Worm (Caenorhabditis elegans): ENCODE measurements around the gene spp-31.

Gene spp-31

ce11 chrIV:1385500-1385899 is 20.9 kb upstream of the spp-31 start:
- TF ChIP-seq duxl-1 (tag; optimal IDR thresholded peaks at IDR 0.05; ENCODE audit: poor library complexity) (no peak), nhr-42 (GFP tag; IDR thresholded peaks at IDR 0.05) (no peak), arid-1 (GFP tag; conservative IDR thresholded peaks at IDR 0.05) (no peak), ces-1 (GFP tag; optimal IDR thresholded peaks at IDR 0.05) (no peak), nhr-28 (tag; optimal IDR thresholded peaks at IDR 0.05) (no peak)

ce11 chrIV:1385915-1386314 is 20.5 kb upstream of the spp-31 start, which contains the start of gene nhr-41:
nhr-41 (plus strand) TSS chrIV:1386215.
- TF ChIP-seq nhr-76 (tag; optimal IDR thresholded peaks at IDR 0.05), result no peak
- TF ChIP-seq set-16 (GFP tag; IDR thresholded peaks at IDR 0.05), result peak; percentile 38; the same call in 1 of the 2 replicates
- peak; percentile 33 for TF ChIP-seq hlh-11 (tag; optimal IDR thresholded peaks at IDR 0.05)
- TF ChIP-seq daf-16 (GFP tag; optimal IDR thresholded peaks at IDR 0.05), result no peak
- TF ChIP-seq daf-16 (tag; optimal IDR thresholded peaks at IDR 0.05), result peak; percentile 4
- TF ChIP-seq snpc-4 (tag; optimal IDR thresholded peaks at IDR 0.05), result no peak
- no peak for TF ChIP-seq Y105C5A.15 (GFP tag; IDR thresholded peaks at IDR 0.05)
- no peak for TF ChIP-seq nhr-77 (tag; optimal IDR thresholded peaks at IDR 0.05)
- TF ChIP-seq zip-11 (GFP tag; IDR thresholded peaks at IDR 0.05), result no peak
- TF ChIP-seq mes-2 (tag; optimal IDR thresholded peaks at IDR 0.05; ENCODE audit: poor library complexity, severe bottlenecking), result no peak
- TF ChIP-seq madf-9 (GFP tag; conservative IDR thresholded peaks at IDR 0.05), result no peak

- peak; percentile 69 for TF ChIP-seq nhr-41 (GFP tag; IDR thresholded peaks at IDR 0.05)
- TF ChIP-seq pha-4 (GFP tag; IDR thresholded peaks at IDR 0.05), result peak; percentile 68
- TF ChIP-seq pha-4 (tag; optimal IDR thresholded peaks at IDR 0.05), result no peak
- peak; percentile 74; the same call in 1 of the 2 replicates for TF ChIP-seq D1046.2 (GFP tag; IDR thresholded peaks at IDR 0.05)
- peak; percentile 81; the same call in 1 of the 2 replicates for TF ChIP-seq dmd-8 (GFP tag; IDR thresholded peaks at IDR 0.05)
- no peak for TF ChIP-seq zip-2 (tag; optimal IDR thresholded peaks at IDR 0.05)
- TF ChIP-seq F49E8.2 (tag; optimal IDR thresholded peaks at IDR 0.05; ENCODE audit: borderline replicate concordance), result no peak
- peak; percentile 86 for TF ChIP-seq lim-7 (GFP tag; IDR thresholded peaks at IDR 0.05)
- no peak for TF ChIP-seq daf-8 (GFP tag; IDR thresholded peaks at IDR 0.05)
- TF ChIP-seq nhr-42 (GFP tag; IDR thresholded peaks at IDR 0.05), result peak; percentile 65; the same call in 1 of the 2 replicates
- 0 out of 2 replicates have a peak, but pooled peaks have one; percentile 26 for TF ChIP-seq ceh-44 (GFP tag; IDR thresholded peaks at IDR 0.05)
- peak; percentile 57; the same call in 1 of the 2 replicates for TF ChIP-seq zfp-3 (GFP tag; conservative IDR thresholded peaks at IDR 0.05)
- peak; percentile 33 for TF ChIP-seq lin-13 (GFP tag; optimal IDR thresholded peaks at IDR 0.05)
- TF ChIP-seq nhr-25 (tag; optimal IDR thresholded peaks at IDR 0.05; ENCODE audit: borderline replicate concordance, insufficient read depth), result no peak
- peak; percentile 62 for TF ChIP-seq dmd-6 (GFP tag; IDR thresholded peaks at IDR 0.05)
- peak; percentile 59 for TF ChIP-seq hlh-30 (tag; optimal IDR thresholded peaks at IDR 0.05; ENCODE audit: insufficient read depth)
- peak; percentile 62 for TF ChIP-seq sdz-12 (GFP tag; optimal IDR thresholded peaks at IDR 0.05)
- peak; percentile 8; the same call in 1 of the 2 replicates for TF ChIP-seq zip-11 (GFP tag; IDR thresholded peaks at IDR 0.05)
- TF ChIP-seq lsy-2 (tag; optimal IDR thresholded peaks at IDR 0.05), result peak in 1 of 2 experiments; percentile 29
- peak; percentile 5 for TF ChIP-seq spr-1 (tag; optimal IDR thresholded peaks at IDR 0.05)
- peak in 1 of 2 experiments; percentile 55 for TF ChIP-seq mdl-1 (tag; optimal IDR thresholded peaks at IDR 0.05)
- 0 out of 2 replicates have a peak, but pooled peaks have one; percentile 23 for TF ChIP-seq lin-1 (GFP tag; IDR thresholded peaks at IDR 0.05)
- TF ChIP-seq hlh-11 (tag; optimal IDR thresholded peaks at IDR 0.05), result peak; percentile 45
- TF ChIP-seq lir-3 (tag; optimal IDR thresholded peaks at IDR 0.05), result no peak
- peak; percentile 39 for TF ChIP-seq mxl-3 (GFP tag; optimal IDR thresholded peaks at IDR 0.05)
- TF ChIP-seq aha-1 (tag), result peak; percentile 5
- TF ChIP-seq Y48G9A.11 (GFP tag; IDR thresholded peaks at IDR 0.05), result peak; percentile 66
- TF ChIP-seq nhr-77 (tag; optimal IDR thresholded peaks at IDR 0.05), result peak; percentile 5
- TF ChIP-seq F26F4.8 (GFP tag; conservative IDR thresholded peaks at IDR 0.05), result 0 out of 2 replicates have a peak, but pooled peaks have one; percentile 50
- TF ChIP-seq fos-1 (tag; optimal IDR thresholded peaks at IDR 0.05), result no peak
- TF ChIP-seq hmg-1.1 (GFP tag; IDR thresholded peaks at IDR 0.05), result peak; percentile 83
- peak; percentile 48 for TF ChIP-seq mdt-29 (GFP tag; IDR thresholded peaks at IDR 0.05)
- TF ChIP-seq daf-16 (GFP tag; optimal IDR thresholded peaks at IDR 0.05), result peak in 1 of 2 experiments; percentile 13
- TF ChIP-seq daf-16 (tag; optimal IDR thresholded peaks at IDR 0.05), result peak; percentile 4
- peak; percentile 34 for TF ChIP-seq nhr-28 (tag; optimal IDR thresholded peaks at IDR 0.05)
- TF ChIP-seq F44E2.7 (GFP tag; IDR thresholded peaks at IDR 0.05), result no peak
- TF ChIP-seq T26A8.4 (GFP tag; IDR thresholded peaks at IDR 0.05), result peak; percentile 19; the same call in 1 of the 2 replicates
These were observed 18.3 kb upstream of the spp-31 start for ce11 chrIV:1388079-1388478.
